Fruit fly (Drosophila melanogaster): ENCODE data around the gene trh.

DNA sequence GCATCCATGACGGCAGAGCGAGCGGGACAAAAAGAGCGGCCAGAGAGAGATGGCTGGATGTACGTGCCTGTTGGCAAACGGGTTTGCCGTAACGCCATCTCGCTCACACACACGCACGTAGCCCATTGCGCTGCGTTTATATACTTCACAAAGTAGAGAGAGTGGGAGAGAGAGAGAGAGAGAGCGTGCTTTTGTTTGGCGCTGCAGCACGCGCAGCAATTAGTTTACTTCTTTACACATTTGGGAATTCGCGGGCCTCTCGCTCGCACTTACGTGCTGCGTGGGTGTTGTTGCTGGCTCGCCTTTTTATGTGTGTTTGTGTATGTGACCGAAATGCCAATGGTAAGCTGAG, 14.4 kb downstream of the trh start:
- TF ChIP-seq Sp1 (GFP tag; optimal IDR thresholded peaks at IDR 0.05) (no peak), dl (GFP tag; optimal IDR thresholded peaks at IDR 0.05; ENCODE audit: insufficient read depth in 1 of 2, partially characterized antibody in 2 of 2) (peak in 1 of 2 experiments; percentile 44), fru (GFP tag; optimal IDR thresholded peaks at IDR 0.05) (no peak), Hr78 (GFP tag; optimal IDR thresholded peaks at IDR 0.05) (no peak), tai (GFP tag; optimal IDR thresholded peaks at IDR 0.05) (no peak), rgr (GFP tag; optimal IDR thresholded peaks at IDR 0.05) (no peak), OdsH (GFP tag; optimal IDR thresholded peaks at IDR 0.05) (no peak), Mio (GFP tag; optimal IDR thresholded peaks at IDR 0.05) (no peak), Dfd (GFP tag; optimal IDR thresholded peaks at IDR 0.05) (no peak), Abd-B (GFP tag; optimal IDR thresholded peaks at IDR 0.05) (no peak), h (GFP tag; optimal IDR thresholded peaks at IDR 0.05) (no peak), usp (GFP tag; optimal IDR thresholded peaks at IDR 0.05) (no peak), dmrt93B (GFP tag; optimal IDR thresholded peaks at IDR 0.05) (no peak)

All from whole organism, wandering third instar larva.